Worm (Caenorhabditis elegans): Measurements from ENCODE around the gene deg-1.

ce11 chrX:7724099-7724498, 28.8 kb upstream of the deg-1 start:
- TF ChIP-seq ceh-9 (tag; optimal IDR thresholded peaks at IDR 0.05): no peak
- TF ChIP-seq nhr-12 (tag; optimal IDR thresholded peaks at IDR 0.05): no peak
- TF ChIP-seq ceh-82 (tag; optimal IDR thresholded peaks at IDR 0.05): no peak
- TF ChIP-seq ceh-28 (tag; optimal IDR thresholded peaks at IDR 0.05): no peak
- no peak for TF ChIP-seq nhr-76 (tag; optimal IDR thresholded peaks at IDR 0.05)
- TF ChIP-seq elt-3 (tag; optimal IDR thresholded peaks at IDR 0.05): no peak
- TF ChIP-seq snpc-4 (tag; optimal IDR thresholded peaks at IDR 0.05): no peak
- TF ChIP-seq aly-2 (tag; optimal IDR thresholded peaks at IDR 0.05): no peak
- TF ChIP-seq sea-2 (GFP tag; optimal IDR thresholded peaks at IDR 0.05): no peak
